Worm (Caenorhabditis elegans) whole organism, L3 larva: ENCODE data around the gene F19H6.5.

Experiments used
- aly-2 ChIP-seq: fragments of 150-350 bp; optimal IDR thresholded peaks from 2 replicates; lab custom pipeline; 2014; ENCODE audit warnings: missing biosample characterization, missing genetic modification characterization
- ceh-28 ChIP-seq: fragments of 150-350 bp; optimal IDR thresholded peaks from 2 replicates; lab custom pipeline; 2014; ENCODE audit warnings: missing biosample characterization, missing genetic modification reagents, missing genetic modification characterization
- eor-1 ChIP-seq, 2 experiments: fragments of 150-350 bp; optimal IDR thresholded peaks; 2 replicates each; lab custom pipeline; 2014 to 2018; ENCODE audit warnings: missing biosample characterization in 2 of 2, missing genetic modification characterization in 2 of 2
- hmg-11 ChIP-seq: sonication (generic microtip); optimal IDR thresholded peaks from 2 replicates; lab custom pipeline; 2016; ENCODE audit warnings: missing genetic modification characterization, missing compliant biosample characterization
- lin-39 ChIP-seq: fragments of 150-350 bp; optimal IDR thresholded peaks from 2 replicates; lab custom pipeline; 2018; ENCODE audit warnings: missing biosample characterization, missing genetic modification reagents, missing genetic modification characterization
- lsy-12 ChIP-seq: sonication (generic microtip); optimal IDR thresholded peaks from 2 replicates; lab custom pipeline; 2016; ENCODE audit warnings: mild to moderate bottlenecking, missing genetic modification characterization, missing compliant biosample characterization
- nhr-12 ChIP-seq: fragments of 150-350 bp; optimal IDR thresholded peaks from 2 replicates; lab custom pipeline; 2014; ENCODE audit warnings: missing biosample characterization, missing genetic modification characterization
- nhr-28 ChIP-seq: fragments of 150-350 bp; optimal IDR thresholded peaks from 2 replicates; lab custom pipeline; 2014; ENCODE audit warnings: missing biosample characterization, missing genetic modification characterization
- nhr-76 ChIP-seq: fragments of 150-350 bp; sonication (generic microtip); optimal IDR thresholded peaks from 5 replicates; lab custom pipeline; 2014; ENCODE audit warnings: missing biosample characterization, missing genetic modification characterization
- nhr-77 ChIP-seq: fragments of 150-350 bp; optimal IDR thresholded peaks from 2 replicates; lab custom pipeline; 2014; ENCODE audit warnings: missing biosample characterization, missing genetic modification characterization
- pha-4 ChIP-seq: fragments of 150-350 bp; optimal IDR thresholded peaks from 2 replicates; lab custom pipeline; 2014; ENCODE audit warnings: missing biosample characterization, missing genetic modification reagents, missing genetic modification characterization
- sea-2 ChIP-seq: fragments of 150-350 bp; sonication (generic microtip); optimal IDR thresholded peaks from 4 replicates; lab custom pipeline; 2014; ENCODE audit warnings: missing biosample characterization, missing genetic modification reagents, missing genetic modification characterization
- snpc-4 ChIP-seq: fragments of 150-350 bp; optimal IDR thresholded peaks from 2 replicates; lab custom pipeline; 2014; ENCODE audit warnings: missing biosample characterization, missing genetic modification characterization
- zag-1 ChIP-seq: fragments of 150-350 bp; optimal IDR thresholded peaks from 2 replicates; lab custom pipeline; 2014; ENCODE audit warnings: missing biosample characterization, missing genetic modification characterization

- TF ChIP-seq lin-39 (no peak), nhr-28 (tag; lab: Kevin White, UChicago) (no peak), eor-1 (tag; optimal IDR thresholded peaks at IDR 0.05; lab: Kevin White, UChicago) (no peak), snpc-4 (no peak), nhr-76 (no peak), ceh-28 (tag; lab: Kevin White, UChicago) (no peak), nhr-12 (tag; lab: Kevin White, UChicago) (no peak), pha-4 (no peak), aly-2 (tag; lab: Kevin White, UChicago) (no peak), nhr-77 (tag; lab: Kevin White, UChicago) (no peak), zag-1 (tag; lab: Kevin White, UChicago) (no peak), lsy-12 (tag; lab: Kevin White, UChicago) (no peak), hmg-11 (tag; lab: Kevin White, UChicago) (no peak), sea-2 (GFP tag; lab: Kevin White, UChicago) (no peak)
Observed at ce11 chrX:12375783-12376182, 11.1 kb upstream of the F19H6.5 start.
